Fruit fly (Drosophila melanogaster) whole organism, embryonic: ENCODE results near the gene CG15536.

Experiments used
- C15 ChIP-seq: fragments of 200-800 bp; sonication (Bioruptor generic); IDR thresholded peaks from 3 replicates; pipeline ENCODE4 v1.3.6; 2022; ENCODE audit warnings: missing biosample characterization, missing genetic modification characterization
- CG10565 ChIP-seq: fragments of 200-800 bp; sonication (Bioruptor generic); optimal IDR thresholded peaks from 3 replicates; lab custom pipeline; 2016; ENCODE audit warnings: missing biosample characterization, mild to moderate bottlenecking, missing genetic modification characterization
- CG11085 ChIP-seq: fragments of 200-800 bp; sonication (Bioruptor generic); IDR thresholded peaks from 2 replicates; pipeline ENCODE4 v1.3.6; 2022; ENCODE audit warnings: missing biosample characterization, missing genetic modification characterization
- CG11093 ChIP-seq: fragments of 200-800 bp; sonication (Bioruptor generic); IDR thresholded peaks from 3 replicates; pipeline ENCODE4 v1.3.6; 2022; ENCODE audit warnings: missing biosample characterization, missing genetic modification characterization
- CG11695 ChIP-seq: fragments of 200-800 bp; sonication (Bioruptor generic); IDR thresholded peaks from 3 replicates; pipeline ENCODE4 v1.3.6; 2022; ENCODE audit warnings: missing biosample characterization, missing genetic modification characterization
- CG12104 ChIP-seq: fragments of 200-800 bp; sonication (Bioruptor generic); optimal IDR thresholded peaks from 3 replicates; lab custom pipeline; 2016; ENCODE audit warnings: missing biosample characterization, missing genetic modification characterization
- CG13287 ChIP-seq: fragments of 200-800 bp; sonication (Bioruptor generic); IDR thresholded peaks from 2 replicates; pipeline ENCODE4 v1.3.6; 2022; ENCODE audit warnings: missing biosample characterization, missing genetic modification characterization; ENCODE audit not compliant: partially characterized antibody
- CG1647 ChIP-seq: fragments of 200-800 bp; sonication (Bioruptor generic); optimal IDR thresholded peaks from 3 replicates; lab custom pipeline; 2016; ENCODE audit warnings: missing biosample characterization, missing genetic modification characterization
- CG17359 ChIP-seq: fragments of 200-800 bp; sonication (Bioruptor generic); optimal IDR thresholded peaks from 3 replicates; lab custom pipeline; 2018; ENCODE audit warnings: missing biosample characterization, mild to moderate bottlenecking, missing genetic modification characterization, moderate library complexity
- CG18262 ChIP-seq: fragments of 200-800 bp; optimal IDR thresholded peaks from 3 replicates; lab custom pipeline; 2019; ENCODE audit warnings: missing biosample characterization, mild to moderate bottlenecking, missing genetic modification characterization, moderate library complexity
- CG33213 ChIP-seq: fragments of 200-800 bp; sonication (Bioruptor generic); optimal IDR thresholded peaks from 3 replicates; lab custom pipeline; 2016; ENCODE audit warnings: missing biosample characterization, missing genetic modification characterization
- CG33557 ChIP-seq: fragments of 200-800 bp; sonication (Bioruptor generic); optimal IDR thresholded peaks from 2 replicates; lab custom pipeline; 2019; ENCODE audit warnings: missing biosample characterization, mild to moderate bottlenecking, missing genetic modification characterization, moderate library complexity
- CG34422 ChIP-seq: fragments of 200-800 bp; sonication (Bioruptor generic); IDR thresholded peaks from 3 replicates; pipeline ENCODE4 v1.3.6; 2022; ENCODE audit warnings: missing biosample characterization, missing genetic modification characterization
- CG42726 ChIP-seq: fragments of 200-800 bp; sonication (Bioruptor generic); IDR thresholded peaks from 2 replicates; pipeline ENCODE4 v1.3.6; 2022; ENCODE audit warnings: missing biosample characterization, missing genetic modification characterization; ENCODE audit not compliant: partially characterized antibody
- CG4282 ChIP-seq: fragments of 200-800 bp; sonication (Bioruptor generic); optimal IDR thresholded peaks from 2 replicates; lab custom pipeline; 2016; ENCODE audit warnings: missing biosample characterization, missing genetic modification characterization
- CG6683 ChIP-seq: fragments of 200-800 bp; sonication (Bioruptor generic); optimal IDR thresholded peaks from 2 replicates; lab custom pipeline; 2017; ENCODE audit warnings: missing biosample characterization, mild to moderate bottlenecking, missing genetic modification characterization, missing genetic modification reagents
- CG6765 ChIP-seq: fragments of 200-800 bp; sonication (Bioruptor generic); optimal IDR thresholded peaks from 3 replicates; lab custom pipeline; 2017; ENCODE audit warnings: missing biosample characterization, mild to moderate bottlenecking, missing genetic modification characterization
- CG7786 ChIP-seq: fragments of 200-800 bp; sonication (Bioruptor generic); optimal IDR thresholded peaks from 2 replicates; lab custom pipeline; 2016; ENCODE audit warnings: missing biosample characterization, missing genetic modification characterization
- CG7963 ChIP-seq: fragments of 200-800 bp; sonication (Bioruptor generic); IDR thresholded peaks from 3 replicates; pipeline ENCODE4 v1.3.6; 2022; ENCODE audit warnings: missing biosample characterization, missing genetic modification characterization; ENCODE audit not compliant: partially characterized antibody
- CG8388 ChIP-seq: fragments of 200-800 bp; sonication (Bioruptor generic); optimal IDR thresholded peaks from 2 replicates; lab custom pipeline; 2019; ENCODE audit warnings: missing biosample characterization, mild to moderate bottlenecking, missing genetic modification characterization, moderate library complexity
- Deaf1 ChIP-seq: fragments of 200-800 bp; optimal IDR thresholded peaks from 3 replicates; lab custom pipeline; 2019; ENCODE audit warnings: missing biosample characterization, mild to moderate bottlenecking, missing genetic modification characterization, moderate library complexity
- Doc3 ChIP-seq: fragments of 200-800 bp; sonication (Bioruptor generic); IDR thresholded peaks from 3 replicates; pipeline ENCODE4 v1.3.6; 2022; ENCODE audit warnings: missing biosample characterization, missing genetic modification characterization; ENCODE audit not compliant: partially characterized antibody
- Dref ChIP-seq: fragments of 200-800 bp; sonication (Bioruptor generic); IDR thresholded peaks from 2 replicates; pipeline ENCODE4 v1.3.6; 2022; ENCODE audit warnings: missing biosample characterization, missing genetic modification characterization
- E2f1 ChIP-seq: fragments of 200-800 bp; sonication (Bioruptor generic); IDR thresholded peaks from 2 replicates; pipeline ENCODE4 v1.3.6; 2022; ENCODE audit warnings: missing biosample characterization, missing genetic modification characterization
- E2f2 ChIP-seq: fragments of 200-800 bp; sonication (Bioruptor generic); IDR thresholded peaks from 2 replicates; pipeline ENCODE4 v1.3.6; 2022; ENCODE audit warnings: missing biosample characterization, missing genetic modification characterization
- HLH4C ChIP-seq: fragments of 200-800 bp; sonication (Bioruptor generic); IDR thresholded peaks from 3 replicates; pipeline ENCODE4 v1.3.6; 2022; ENCODE audit warnings: missing biosample characterization, missing genetic modification characterization; ENCODE audit not compliant: partially characterized antibody
- Hmx ChIP-seq: fragments of 200-800 bp; sonication (Bioruptor generic); optimal IDR thresholded peaks from 2 replicates; lab custom pipeline; 2016; ENCODE audit warnings: missing biosample characterization, missing genetic modification characterization
- Jarid2 ChIP-seq: fragments of 200-800 bp; sonication (Bioruptor generic); optimal IDR thresholded peaks from 3 replicates; lab custom pipeline; 2017; ENCODE audit warnings: mild to moderate bottlenecking, missing biosample characterization, missing genetic modification reagents, missing genetic modification characterization
- MESR4 ChIP-seq: fragments of 200-800 bp; sonication (Bioruptor generic); optimal IDR thresholded peaks from 2 replicates; lab custom pipeline; 2018; ENCODE audit warnings: missing biosample characterization, mild to moderate bottlenecking, missing genetic modification characterization, moderate library complexity
- NC2β ChIP-seq: fragments of 200-800 bp; sonication (Bioruptor generic); optimal IDR thresholded peaks from 2 replicates; lab custom pipeline; 2016; ENCODE audit warnings: missing biosample characterization, missing genetic modification characterization
- Rx ChIP-seq: fragments of 200-800 bp; sonication (Bioruptor generic); IDR thresholded peaks from 2 replicates; pipeline ENCODE4 v1.3.6; 2022; ENCODE audit warnings: missing biosample characterization, missing genetic modification characterization
- amos ChIP-seq: fragments of 200-800 bp; sonication (Bioruptor generic); IDR thresholded peaks from 2 replicates; pipeline ENCODE4 v1.3.6; 2022; ENCODE audit warnings: missing biosample characterization, missing genetic modification characterization; ENCODE audit not compliant: partially characterized antibody
- ap ChIP-seq: fragments of 200-800 bp; sonication (Bioruptor generic); IDR thresholded peaks from 2 replicates; pipeline ENCODE4 v1.3.6; 2022; ENCODE audit warnings: missing biosample characterization, missing genetic modification characterization
- bowl ChIP-seq: fragments of 200-800 bp; sonication (Bioruptor generic); IDR thresholded peaks from 2 replicates; pipeline ENCODE4 v1.3.6; 2022; ENCODE audit warnings: missing biosample characterization, missing genetic modification characterization
- disco-r ChIP-seq: fragments of 200-800 bp; sonication (Bioruptor generic); optimal IDR thresholded peaks from 2 replicates; lab custom pipeline; 2016; ENCODE audit warnings: missing biosample characterization, missing genetic modification characterization
- gfzf ChIP-seq: fragments of 200-800 bp; sonication (Bioruptor generic); optimal IDR thresholded peaks from 2 replicates; lab custom pipeline; 2016; ENCODE audit warnings: missing biosample characterization, mild to moderate bottlenecking, missing genetic modification characterization, moderate library complexity
- gsb-n ChIP-seq: fragments of 200-800 bp; sonication (Bioruptor generic); optimal IDR thresholded peaks from 3 replicates; lab custom pipeline; 2018; ENCODE audit warnings: missing biosample characterization, mild to moderate bottlenecking, missing genetic modification characterization
- hbn ChIP-seq: fragments of 200-800 bp; sonication (Bioruptor generic); IDR thresholded peaks from 2 replicates; pipeline ENCODE4 v1.3.6; 2022; ENCODE audit warnings: missing biosample characterization, missing genetic modification characterization; ENCODE audit not compliant: partially characterized antibody
- inv ChIP-seq: fragments of 200-800 bp; sonication (Bioruptor generic); IDR thresholded peaks from 2 replicates; pipeline ENCODE4 v1.3.6; 2022; ENCODE audit warnings: missing biosample characterization, missing genetic modification characterization; ENCODE audit not compliant: partially characterized antibody
- jing ChIP-seq: fragments of 200-800 bp; sonication (Bioruptor generic); optimal IDR thresholded peaks from 2 replicates; lab custom pipeline; 2018; ENCODE audit warnings: missing biosample characterization, mild to moderate bottlenecking, missing genetic modification characterization
- kay ChIP-seq: fragments of 200-800 bp; sonication (Bioruptor generic); optimal IDR thresholded peaks from 2 replicates; lab custom pipeline; 2016; ENCODE audit warnings: missing biosample characterization, missing genetic modification characterization
- lov ChIP-seq, 2 experiments: fragments of 200-800 bp in 1 of 2; fragments of >200 bp in 1 of 2; sonication (Bioruptor generic) in 1 of 2; IDR thresholded peaks in 1 of 2; optimal IDR thresholded peaks in 1 of 2; 2 replicates in 1 of 2; 3 replicates in 1 of 2; pipeline versions ENCODE4 v1.3.6 to Lab custom; 2017 to 2022; ENCODE audit warnings: missing biosample characterization in 1 of 2, missing genetic modification characterization in 1 of 2
- luna ChIP-seq: fragments of 200-800 bp; sonication (Bioruptor generic); optimal IDR thresholded peaks from 2 replicates; lab custom pipeline; 2016; ENCODE audit warnings: missing biosample characterization, missing genetic modification characterization
- phol ChIP-seq: fragments of 200-800 bp; sonication (Bioruptor generic); optimal IDR thresholded peaks from 3 replicates; lab custom pipeline; 2018; ENCODE audit warnings: missing biosample characterization, mild to moderate bottlenecking, missing genetic modification characterization, moderate library complexity
- row ChIP-seq: fragments of 200-800 bp; sonication (Bioruptor generic); IDR thresholded peaks from 3 replicates; pipeline ENCODE4 v1.3.6; 2022; ENCODE audit warnings: missing biosample characterization, missing genetic modification characterization
- sc ChIP-seq, 3 experiments: fragments of >200 bp in 2 of 3; fragments of 200-800 bp in 1 of 3; sonication (Bioruptor generic) in 1 of 3; optimal IDR thresholded peaks; 2 replicates in 2 of 3; 3 replicates in 1 of 3; lab custom pipeline; 2017; ENCODE audit warnings: mild to moderate bottlenecking in 1 of 3, missing biosample characterization in 1 of 3, missing genetic modification characterization in 1 of 3, missing genetic modification reagents in 1 of 3
- sens-2 ChIP-seq: fragments of 200-800 bp; sonication (Bioruptor generic); IDR thresholded peaks from 2 replicates; pipeline ENCODE4 v1.3.6; 2022; ENCODE audit warnings: missing biosample characterization, missing genetic modification characterization
- slou ChIP-seq: fragments of 200-800 bp; sonication (Bioruptor generic); optimal IDR thresholded peaks from 3 replicates; lab custom pipeline; 2016; ENCODE audit warnings: missing biosample characterization, missing genetic modification characterization
- twi ChIP-seq: fragments of 200-800 bp; optimal IDR thresholded peaks from 2 replicates; lab custom pipeline; 2019; ENCODE audit warnings: missing biosample characterization, mild to moderate bottlenecking, missing genetic modification characterization, moderate library complexity

CG15536 gene

DNA sequence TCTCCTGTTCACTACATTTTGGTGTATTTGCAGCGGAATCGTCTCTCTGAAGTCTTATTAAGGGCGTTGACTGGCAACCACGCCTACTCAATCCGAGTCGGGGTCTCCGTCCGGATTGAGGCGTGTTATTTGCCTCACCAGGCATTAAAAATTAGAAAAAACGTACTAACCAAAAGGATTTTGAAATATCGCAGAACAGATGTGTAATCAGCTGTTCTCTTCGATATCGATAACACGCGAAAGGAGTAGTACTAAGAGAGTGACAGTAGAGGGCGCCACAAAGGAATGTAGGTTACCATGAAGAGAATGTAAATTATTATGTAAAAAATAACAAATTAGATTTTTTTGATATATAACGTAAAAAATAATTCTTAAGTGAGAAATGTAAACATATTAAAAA lies at the start of gene CG15536 (continued):
- TF ChIP-seq CG17359 (tag; lab: Kevin White, UChicago) (no peak), bowl (GFP tag; lab: Robert Waterston, UW) (no peak), jing (no peak), row (no peak), kay (GFP tag; lab: Kevin White, UChicago) (no peak), E2f1 (GFP tag; lab: Robert Waterston, UW) (no peak), hbn (GFP tag; lab: Robert Waterston, UW) (peak; percentile 36; the same call in 1 of the 2 replicates), Dref (GFP tag; lab: Robert Waterston, UW) (peak; percentile 87), CG42726 (GFP tag; lab: Robert Waterston, UW) (peak; percentile 58; the same call in 1 of the 2 replicates), lov (optimal IDR thresholded peaks at IDR 0.05; lab: Kevin White, UChicago) (no peak), lov (GFP tag; IDR thresholded peaks at IDR 0.05; lab: Robert Waterston, UW) (no peak), gsb-n (tag; lab: Kevin White, UChicago) (no peak), CG34422 (GFP tag; lab: Robert Waterston, UW) (peak; percentile 42; the same call in 1 of the 3 replicates), CG18262 (tag; lab: Kevin White, UChicago) (no peak), CG11085 (GFP tag; lab: Robert Waterston, UW) (no peak), CG10565 (no peak), CG6683 (GFP tag; lab: Kevin White, UChicago) (no peak), Jarid2 (no peak), CG11695 (no peak), Doc3 (peak; percentile 47; the same call in 2 of the 3 replicates), twi (tag; lab: Kevin White, UChicago) (peak; percentile 34), ap (GFP tag; lab: Robert Waterston, UW) (no peak), CG33557 (GFP tag; lab: Kevin White, UChicago) (no peak), gfzf (peak; percentile 22), CG7786 (GFP tag; lab: Kevin White, UChicago) (no peak), NC2β (GFP tag; lab: Kevin White, UChicago) (no peak), luna (GFP tag; lab: Kevin White, UChicago) (no peak), amos (GFP tag; lab: Robert Waterston, UW) (peak; percentile 71), CG11093 (GFP tag; lab: Robert Waterston, UW) (no peak), CG13287 (GFP tag; lab: Robert Waterston, UW) (peak; percentile 71), CG12104 (GFP tag; lab: Kevin White, UChicago) (no peak), slou (no peak), MESR4 (GFP tag; lab: Kevin White, UChicago) (peak; percentile 36), C15 (GFP tag; lab: Robert Waterston, UW) (no peak), CG8388 (GFP tag; lab: Kevin White, UChicago) (no peak), inv (GFP tag; lab: Robert Waterston, UW) (peak; percentile 35), Deaf1 (no peak), CG1647 (GFP tag; lab: Kevin White, UChicago) (no peak), E2f2 (GFP tag; lab: Robert Waterston, UW) (peak; percentile 81), phol (no peak), sc (optimal IDR thresholded peaks at IDR 0.05; lab: Kevin White, UChicago) (no peak), sc (GFP tag; optimal IDR thresholded peaks at IDR 0.05; lab: Kevin White, UChicago) (no peak), HLH4C (peak; percentile 64), CG7963 (GFP tag; lab: Robert Waterston, UW) (peak; percentile 46; the same call in 1 of the 3 replicates), sens-2 (no peak), Hmx (GFP tag; lab: Kevin White, UChicago) (no peak), CG6765 (no peak), Rx (no peak), disco-r (GFP tag; lab: Kevin White, UChicago) (no peak), CG4282 (GFP tag; lab: Kevin White, UChicago) (no peak), CG33213 (GFP tag; lab: Kevin White, UChicago) (no peak)
